Fruit fly (Drosophila melanogaster) whole organism, prepupa: ENCODE measurements around the gene CG5850.

ENCODE experiments used
- CG10631 ChIP-seq: fragments of 200-800 bp; sonication (Bioruptor generic); optimal IDR thresholded peaks from 2 replicates; lab custom pipeline; 2016; ENCODE audit warnings: missing biosample characterization, missing genetic modification characterization
- CG10669 ChIP-seq: fragments of 200-800 bp; sonication (Bioruptor generic); optimal IDR thresholded peaks from 3 replicates; lab custom pipeline; 2018; ENCODE audit warnings: missing biosample characterization, mild to moderate bottlenecking, missing genetic modification characterization, moderate library complexity
- CG15336 ChIP-seq: fragments of 200-800 bp; sonication (Bioruptor generic); IDR thresholded peaks from 2 replicates; pipeline ENCODE4 v1.3.6; 2022; ENCODE audit warnings: missing biosample characterization, missing genetic modification characterization
- CG6163 ChIP-seq: fragments of 200-800 bp; sonication (Bioruptor generic); IDR thresholded peaks from 3 replicates; pipeline ENCODE4 v1.3.6; 2022; ENCODE audit warnings: missing biosample characterization, missing genetic modification characterization
- CG8119 ChIP-seq: fragments of 200-800 bp; sonication (Bioruptor generic); IDR thresholded peaks from 3 replicates; pipeline ENCODE4 v1.3.6; 2022; ENCODE audit warnings: missing biosample characterization, missing genetic modification characterization
- Hr39 ChIP-seq: fragments of 200-800 bp; sonication (Bioruptor generic); optimal IDR thresholded peaks from 2 replicates; lab custom pipeline; 2016; ENCODE audit warnings: missing biosample characterization, missing genetic modification characterization
- Sox102F ChIP-seq: fragments of 200-800 bp; sonication (Bioruptor generic); optimal IDR thresholded peaks from 2 replicates; lab custom pipeline; 2016; ENCODE audit warnings: missing biosample characterization, mild to moderate bottlenecking, missing genetic modification characterization
- vri ChIP-seq: fragments of 200-800 bp; sonication (Bioruptor generic); optimal IDR thresholded peaks from 3 replicates; lab custom pipeline; 2016; ENCODE audit warnings: missing biosample characterization, mild to moderate bottlenecking, missing genetic modification characterization

dm6 chr2L:9933063-9933462 is 30.7 kb downstream of the CG5850 start, which contains the start of gene Cpr30F:
- TF ChIP-seq CG15336 (no peak), CG8119 (no peak), vri (GFP tag; lab: Kevin White, UChicago) (no peak), Sox102F (GFP tag; lab: Kevin White, UChicago) (no peak), Hr39 (GFP tag; lab: Kevin White, UChicago) (no peak), CG10669 (no peak), CG6163 (GFP tag; lab: Robert Waterston, UW) (no peak), CG10631 (GFP tag; lab: Kevin White, UChicago) (no peak)
